Fruit fly (Drosophila melanogaster) whole organism, embryonic: ENCODE data around the gene Piezo.

Experiments
- Atf-2 ChIP-seq: fragments of 200-800 bp; sonication (Bioruptor generic); optimal IDR thresholded peaks from 2 replicates; lab custom pipeline; 2016; ENCODE audit warnings: missing biosample characterization, missing genetic modification characterization
- B-H2 ChIP-seq: fragments of 200-800 bp; sonication (Bioruptor generic); optimal IDR thresholded peaks from 2 replicates; lab custom pipeline; 2018; ENCODE audit warnings: missing biosample characterization, mild to moderate bottlenecking, missing genetic modification characterization
- Blimp-1 ChIP-seq: fragments of 200-800 bp; sonication (Bioruptor generic); optimal IDR thresholded peaks from 3 replicates; lab custom pipeline; 2018; ENCODE audit warnings: missing biosample characterization, missing genetic modification characterization, mild to moderate bottlenecking, moderate library complexity, missing genetic modification reagents
- CG10366 ChIP-seq: fragments of 200-800 bp; sonication (Bioruptor generic); IDR thresholded peaks from 2 replicates; pipeline ENCODE4 v1.3.6; 2022; ENCODE audit warnings: missing biosample characterization, missing genetic modification characterization
- CG12219 ChIP-seq: fragments of 200-800 bp; sonication (Bioruptor generic); optimal IDR thresholded peaks from 3 replicates; lab custom pipeline; 2018; ENCODE audit warnings: missing biosample characterization, mild to moderate bottlenecking, missing genetic modification characterization
- CG13123 ChIP-seq: fragments of 200-800 bp; sonication (Bioruptor generic); optimal IDR thresholded peaks from 2 replicates; lab custom pipeline; 2016; ENCODE audit warnings: missing biosample characterization, missing genetic modification characterization
- CG14667 ChIP-seq: fragments of 200-800 bp; sonication (Bioruptor generic); IDR thresholded peaks from 2 replicates; pipeline ENCODE4 v1.3.6; 2022; ENCODE audit warnings: missing biosample characterization, missing genetic modification characterization
- CG1603 ChIP-seq: fragments of 200-800 bp; sonication (Bioruptor generic); optimal IDR thresholded peaks from 2 replicates; lab custom pipeline; 2019; ENCODE audit warnings: missing biosample characterization, mild to moderate bottlenecking, missing genetic modification characterization, moderate library complexity
- CG1647 ChIP-seq: fragments of 200-800 bp; sonication (Bioruptor generic); optimal IDR thresholded peaks from 3 replicates; lab custom pipeline; 2016; ENCODE audit warnings: missing biosample characterization, missing genetic modification characterization
- CG17912 ChIP-seq: fragments of 200-800 bp; sonication (Bioruptor generic); optimal IDR thresholded peaks from 2 replicates; lab custom pipeline; 2018; ENCODE audit warnings: missing biosample characterization, mild to moderate bottlenecking, missing genetic modification characterization
- CG2202 ChIP-seq: fragments of 200-800 bp; sonication (Bioruptor generic); optimal IDR thresholded peaks from 2 replicates; lab custom pipeline; 2018; ENCODE audit warnings: missing biosample characterization, mild to moderate bottlenecking, missing genetic modification characterization
- CG30020 ChIP-seq: fragments of 200-800 bp; optimal IDR thresholded peaks from 2 replicates; lab custom pipeline; 2019; ENCODE audit warnings: missing biosample characterization, mild to moderate bottlenecking, missing genetic modification characterization, moderate library complexity
- CG31365 ChIP-seq: fragments of 200-800 bp; sonication (Bioruptor generic); optimal IDR thresholded peaks from 2 replicates; lab custom pipeline; 2018; ENCODE audit warnings: missing biosample characterization, mild to moderate bottlenecking, missing genetic modification characterization
- CG32767 ChIP-seq: fragments of 200-800 bp; sonication (Bioruptor generic); IDR thresholded peaks from 2 replicates; pipeline ENCODE4 v1.3.6; 2022; ENCODE audit warnings: missing biosample characterization, missing genetic modification characterization
- CG42726 ChIP-seq: fragments of 200-800 bp; sonication (Bioruptor generic); IDR thresholded peaks from 2 replicates; pipeline ENCODE4 v1.3.6; 2022; ENCODE audit warnings: missing biosample characterization, missing genetic modification characterization; ENCODE audit not compliant: partially characterized antibody
- CG6813 ChIP-seq: fragments of 200-800 bp; sonication (Bioruptor generic); optimal IDR thresholded peaks from 2 replicates; lab custom pipeline; 2017; ENCODE audit warnings: missing biosample characterization, missing genetic modification characterization, mild to moderate bottlenecking, moderate library complexity, missing genetic modification reagents
- CG7786 ChIP-seq: fragments of 200-800 bp; sonication (Bioruptor generic); optimal IDR thresholded peaks from 2 replicates; lab custom pipeline; 2016; ENCODE audit warnings: missing biosample characterization, missing genetic modification characterization
- CG7963 ChIP-seq: fragments of 200-800 bp; sonication (Bioruptor generic); IDR thresholded peaks from 3 replicates; pipeline ENCODE4 v1.3.6; 2022; ENCODE audit warnings: missing biosample characterization, missing genetic modification characterization; ENCODE audit not compliant: partially characterized antibody
- CG9437 ChIP-seq: fragments of 200-800 bp; sonication (Bioruptor generic); optimal IDR thresholded peaks from 2 replicates; lab custom pipeline; 2018; ENCODE audit warnings: missing biosample characterization, mild to moderate bottlenecking, missing genetic modification characterization
- CG9932 ChIP-seq: fragments of 200-800 bp; sonication (Bioruptor generic); IDR thresholded peaks from 2 replicates; pipeline ENCODE4 v1.3.6; 2022; ENCODE audit warnings: missing biosample characterization, missing genetic modification characterization
- CkIIα-i1 ChIP-seq: fragments of 200-800 bp; sonication (Bioruptor generic); IDR thresholded peaks from 2 replicates; pipeline ENCODE4 v1.3.6; 2022; ENCODE audit warnings: missing biosample characterization, missing genetic modification characterization
- Dll ChIP-seq: fragments of 200-800 bp; sonication (Bioruptor generic); IDR thresholded peaks from 4 replicates; pipeline ENCODE4 v1.3.6; 2022; ENCODE audit warnings: missing biosample characterization, missing genetic modification characterization; ENCODE audit not compliant: partially characterized antibody
- Mad ChIP-seq: fragments of 200-800 bp; sonication (Bioruptor generic); optimal IDR thresholded peaks from 2 replicates; lab custom pipeline; 2016; ENCODE audit warnings: missing biosample characterization, missing genetic modification characterization
- NfI ChIP-seq: fragments of 200-800 bp; sonication (Bioruptor generic); optimal IDR thresholded peaks from 3 replicates; lab custom pipeline; 2018; ENCODE audit warnings: missing biosample characterization, mild to moderate bottlenecking, missing genetic modification characterization, moderate library complexity
- Ptx1 ChIP-seq: fragments of 200-800 bp; sonication (Bioruptor generic); IDR thresholded peaks from 2 replicates; pipeline ENCODE4 v1.3.6; 2022; ENCODE audit warnings: missing biosample characterization, missing genetic modification characterization
- Taf1 ChIP-seq: fragments of 200-800 bp; sonication (Bioruptor generic); IDR thresholded peaks from 2 replicates; pipeline ENCODE4 v1.3.6; 2022; ENCODE audit warnings: missing biosample characterization, missing genetic modification characterization
- Xbp1 ChIP-seq: fragments of 200-800 bp; sonication (Bioruptor generic); optimal IDR thresholded peaks from 3 replicates; lab custom pipeline; 2016; ENCODE audit warnings: missing biosample characterization, mild to moderate bottlenecking, missing genetic modification characterization
- YL-1 ChIP-seq: fragments of 200-800 bp; sonication (Bioruptor generic); optimal IDR thresholded peaks from 3 replicates; lab custom pipeline; 2017; ENCODE audit warnings: missing biosample characterization, mild to moderate bottlenecking, missing genetic modification characterization
- al ChIP-seq: fragments of 200-800 bp; sonication (Bioruptor generic); IDR thresholded peaks from 2 replicates; pipeline ENCODE4 v1.3.6; 2022; ENCODE audit warnings: missing biosample characterization, missing genetic modification characterization
- br ChIP-seq: fragments of >200 bp; optimal IDR thresholded peaks from 2 replicates; lab custom pipeline; 2017
- cas ChIP-seq: fragments of 200-800 bp; sonication (Bioruptor generic); IDR thresholded peaks from 2 replicates; pipeline ENCODE4 v1.3.6; 2022; ENCODE audit warnings: missing biosample characterization, missing genetic modification characterization
- caup ChIP-seq: fragments of 200-800 bp; sonication (Bioruptor generic); optimal IDR thresholded peaks from 3 replicates; lab custom pipeline; 2017; ENCODE audit warnings: missing biosample characterization, mild to moderate bottlenecking, missing genetic modification characterization, moderate library complexity; ENCODE audit not compliant: severe bottlenecking
- cg ChIP-seq: fragments of 200-800 bp; sonication (Bioruptor generic); optimal IDR thresholded peaks from 3 replicates; lab custom pipeline; 2019; ENCODE audit warnings: missing biosample characterization, mild to moderate bottlenecking, missing genetic modification characterization, moderate library complexity
- da ChIP-seq: fragments of 200-800 bp; sonication (Bioruptor generic); optimal IDR thresholded peaks from 2 replicates; lab custom pipeline; 2016; ENCODE audit warnings: missing biosample characterization, missing genetic modification characterization
- ewg ChIP-seq: fragments of 200-800 bp; sonication (Bioruptor generic); optimal IDR thresholded peaks from 3 replicates; lab custom pipeline; 2017; ENCODE audit warnings: mild to moderate bottlenecking, missing biosample characterization, missing genetic modification reagents, missing genetic modification characterization
- fd96Cb ChIP-seq: fragments of 200-800 bp; sonication (Bioruptor generic); optimal IDR thresholded peaks from 2 replicates; lab custom pipeline; 2018; ENCODE audit warnings: missing biosample characterization, mild to moderate bottlenecking, missing genetic modification characterization, moderate library complexity
- ind ChIP-seq: fragments of 200-800 bp; sonication (Bioruptor generic); optimal IDR thresholded peaks from 3 replicates; lab custom pipeline; 2016; ENCODE audit warnings: missing biosample characterization, missing genetic modification characterization
- ken ChIP-seq: fragments of 200-800 bp; sonication (Bioruptor generic); IDR thresholded peaks from 3 replicates; pipeline ENCODE4 v1.3.6; 2022; ENCODE audit warnings: missing biosample characterization, missing genetic modification characterization
- lmd ChIP-seq: fragments of 200-800 bp; sonication (Bioruptor generic); IDR thresholded peaks from 2 replicates; pipeline ENCODE4 v1.3.6; 2022; ENCODE audit warnings: missing biosample characterization, missing genetic modification characterization
- mld ChIP-seq: fragments of 200-800 bp; sonication (Bioruptor generic); IDR thresholded peaks from 3 replicates; pipeline ENCODE4 v1.3.6; 2022; ENCODE audit warnings: missing biosample characterization, missing genetic modification characterization; ENCODE audit not compliant: partially characterized antibody
- nau ChIP-seq: fragments of 200-800 bp; sonication (Bioruptor generic); optimal IDR thresholded peaks from 3 replicates; lab custom pipeline; 2017; ENCODE audit warnings: missing biosample characterization, mild to moderate bottlenecking, missing genetic modification characterization, missing genetic modification reagents
- pfk ChIP-seq: fragments of 200-800 bp; sonication (Bioruptor generic); optimal IDR thresholded peaks from 2 replicates; lab custom pipeline; 2018; ENCODE audit warnings: missing biosample characterization, mild to moderate bottlenecking, missing genetic modification characterization, moderate library complexity
- prd ChIP-seq, 3 experiments: fragments of >200 bp in 2 of 3; fragments of 200-800 bp in 1 of 3; sonication (Bioruptor generic) in 1 of 3; optimal IDR thresholded peaks in 2 of 3; IDR thresholded peaks in 1 of 3; 2 replicates in 2 of 3; 3 replicates in 1 of 3; pipeline versions ENCODE4 v1.3.6 to Lab custom; 2017 to 2022; ENCODE audit warnings: missing biosample characterization in 1 of 3, missing genetic modification characterization in 1 of 3
- repo ChIP-seq: fragments of 200-800 bp; sonication (Bioruptor generic); optimal IDR thresholded peaks from 2 replicates; lab custom pipeline; 2016; ENCODE audit warnings: missing biosample characterization, missing genetic modification characterization
- sr ChIP-seq: fragments of 200-800 bp; sonication (Bioruptor generic); IDR thresholded peaks from 3 replicates; pipeline ENCODE4 v1.3.6; 2022; ENCODE audit warnings: missing biosample characterization, missing genetic modification characterization
- stwl ChIP-seq: fragments of 200-800 bp; sonication (Bioruptor generic); optimal IDR thresholded peaks from 3 replicates; lab custom pipeline; 2018; ENCODE audit warnings: missing biosample characterization, mild to moderate bottlenecking, missing genetic modification characterization, moderate library complexity
- tin ChIP-seq: fragments of 200-800 bp; sonication (Bioruptor generic); optimal IDR thresholded peaks from 3 replicates; lab custom pipeline; 2016; ENCODE audit warnings: missing biosample characterization, missing genetic modification characterization
- tio ChIP-seq: fragments of 200-800 bp; sonication (Bioruptor generic); optimal IDR thresholded peaks from 2 replicates; lab custom pipeline; 2017; ENCODE audit warnings: missing biosample characterization, missing genetic modification characterization, inconsistent platforms
- tll ChIP-seq, 2 experiments: fragments of 200-800 bp in 1 of 2; fragments of >200 bp in 1 of 2; sonication (Bioruptor generic) in 1 of 2; optimal IDR thresholded peaks; 2 replicates each; lab custom pipeline; 2017 to 2019; ENCODE audit warnings: missing biosample characterization in 2 of 2, missing genetic modification characterization in 2 of 2, mild to moderate bottlenecking in 1 of 2, moderate library complexity in 1 of 2

The Piezo gene

DNA sequence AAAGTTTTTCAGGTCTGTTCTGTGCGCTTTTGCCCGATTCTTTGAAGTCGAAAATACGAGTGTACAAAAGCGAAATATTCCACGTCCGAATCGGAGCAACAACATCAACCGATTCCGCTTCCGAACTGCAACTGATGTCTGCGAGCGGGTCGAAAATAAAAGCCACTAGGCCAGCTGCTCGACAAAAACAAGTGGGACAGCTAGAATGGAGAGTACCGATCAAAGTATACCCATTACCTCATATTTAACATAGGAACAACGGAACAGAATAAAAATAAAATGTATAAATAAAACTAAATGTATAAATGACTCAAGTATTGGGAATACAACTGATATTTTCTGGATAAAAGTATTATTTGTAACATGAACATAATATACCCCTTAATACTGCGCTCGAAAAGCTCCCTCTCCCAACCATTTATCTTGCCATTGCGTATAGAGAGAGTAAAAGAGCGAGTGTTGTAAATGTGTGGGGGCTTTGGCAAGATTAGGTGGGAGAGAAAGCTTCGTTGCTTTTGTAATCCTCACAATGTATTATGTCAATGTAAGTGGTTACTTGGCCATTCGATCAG, 42.2 kb downstream of the Piezo start, which contains the start of gene SLC5A11 (continued):
- peak; percentile 79 for TF ChIP-seq CG10366
- TF ChIP-seq repo (GFP tag; lab: Kevin White, UChicago) = peak; percentile 96
- peak; percentile 23 for TF ChIP-seq da (GFP tag; lab: Kevin White, UChicago)
- TF ChIP-seq CG2202 = peak; percentile 77
- no peak for TF ChIP-seq CG7963 (GFP tag; lab: Robert Waterston, UW)
- peak; percentile 99 for TF ChIP-seq fd96Cb (tag; lab: Kevin White, UChicago)
- peak; percentile 96 for TF ChIP-seq CG6813 (GFP tag; lab: Kevin White, UChicago)
- TF ChIP-seq stwl = no peak
- TF ChIP-seq CG32767 (GFP tag; lab: Robert Waterston, UW) = peak; percentile 94
- TF ChIP-seq CG13123 (GFP tag; lab: Kevin White, UChicago) = peak; percentile 87
- no peak for TF ChIP-seq mld (GFP tag; lab: Robert Waterston, UW)
- TF ChIP-seq ken (GFP tag; lab: Robert Waterston, UW) = peak; percentile 93
- TF ChIP-seq prd (optimal IDR thresholded peaks at IDR 0.05; lab: Kevin White, UChicago) = no peak
- TF ChIP-seq prd (GFP tag; IDR thresholded peaks at IDR 0.05; lab: Robert Waterston, UW) = peak; percentile 97
- peak; percentile 68 for TF ChIP-seq cg (GFP tag; lab: Kevin White, UChicago)
- no peak for TF ChIP-seq CkIIα-i1 (GFP tag; lab: Robert Waterston, UW)
- peak; percentile 90 for TF ChIP-seq tio
- peak; percentile 98 for TF ChIP-seq Ptx1
- peak; percentile 99 for TF ChIP-seq Taf1 (GFP tag; lab: Robert Waterston, UW)
- TF ChIP-seq CG9437 (GFP tag; lab: Kevin White, UChicago) = peak; percentile 93
- peak; percentile 94 for TF ChIP-seq CG14667 (GFP tag; lab: Robert Waterston, UW)
- peak; percentile 96 for TF ChIP-seq Blimp-1 (GFP tag; lab: Kevin White, UChicago)
- TF ChIP-seq Atf-2 (GFP tag; lab: Kevin White, UChicago) = peak; percentile 95
- TF ChIP-seq tll (GFP tag; optimal IDR thresholded peaks at IDR 0.05; lab: Kevin White, UChicago) = peak in 1 of 2 experiments; percentile 80
- peak; percentile 78 for TF ChIP-seq CG7786 (GFP tag; lab: Kevin White, UChicago)
- TF ChIP-seq lmd (GFP tag; lab: Robert Waterston, UW) = peak; percentile 98
- peak; percentile 53 for TF ChIP-seq Mad (GFP tag; lab: Kevin White, UChicago)
- peak; percentile 98 for TF ChIP-seq nau (GFP tag; lab: Kevin White, UChicago)
- peak; percentile 100 for TF ChIP-seq Xbp1 (GFP tag; lab: Kevin White, UChicago)
- TF ChIP-seq al (GFP tag; lab: Robert Waterston, UW) = peak; percentile 95
- peak; percentile 83 for TF ChIP-seq CG1603 (tag; lab: Kevin White, UChicago)
- peak; percentile 59 for TF ChIP-seq CG17912 (GFP tag; lab: Kevin White, UChicago)
- no peak for TF ChIP-seq br (lab: Kevin White, UChicago)
- TF ChIP-seq CG1647 (GFP tag; lab: Kevin White, UChicago) = peak; percentile 99
- TF ChIP-seq CG9932 (GFP tag; lab: Robert Waterston, UW) = peak; percentile 96
- peak; percentile 98 for TF ChIP-seq YL-1 (GFP tag; lab: Kevin White, UChicago)
- peak; percentile 100 for TF ChIP-seq caup
- TF ChIP-seq CG30020 (tag; lab: Kevin White, UChicago) = peak; percentile 84
- peak; percentile 83 for TF ChIP-seq ewg
- peak; percentile 86 for TF ChIP-seq NfI
- no peak for TF ChIP-seq pfk (GFP tag; lab: Kevin White, UChicago)
- TF ChIP-seq sr (GFP tag; lab: Robert Waterston, UW) = peak; percentile 93
- peak; percentile 96 for TF ChIP-seq ind (GFP tag; lab: Kevin White, UChicago)
- TF ChIP-seq Dll = no peak
- TF ChIP-seq tin (GFP tag; lab: Kevin White, UChicago) = peak; percentile 99
- TF ChIP-seq cas (GFP tag; lab: Robert Waterston, UW) = peak; percentile 99
- peak; percentile 88 for TF ChIP-seq B-H2
- TF ChIP-seq CG31365 = peak; percentile 82
- 0 out of 2 replicates have a peak, but pooled peaks have one; percentile 55 for TF ChIP-seq CG42726
- peak; percentile 93 for TF ChIP-seq CG12219 (GFP tag; lab: Kevin White, UChicago)
